Fruit fly (Drosophila melanogaster) whole organism, pupa: ENCODE measurements around the gene t-Grip84.

Source experiments
- CG10348 ChIP-seq: fragments of 200-800 bp; sonication (Bioruptor generic); IDR thresholded peaks from 2 replicates; pipeline ENCODE4 v1.3.6; 2022; ENCODE audit warnings: missing biosample characterization, missing genetic modification characterization
- CG12605 ChIP-seq: fragments of 200-800 bp; sonication (Bioruptor generic); IDR thresholded peaks from 2 replicates; pipeline ENCODE4 v1.3.6; 2022; ENCODE audit warnings: missing biosample characterization, missing genetic modification characterization
- CG13204 ChIP-seq: fragments of 200-800 bp; sonication (Bioruptor generic); optimal IDR thresholded peaks from 2 replicates; lab custom pipeline; 2018; ENCODE audit warnings: missing biosample characterization, mild to moderate bottlenecking, missing genetic modification characterization, moderate library complexity
- CG17806 ChIP-seq: fragments of 200-800 bp; sonication (Bioruptor generic); optimal IDR thresholded peaks from 2 replicates; lab custom pipeline; 2018; ENCODE audit warnings: missing biosample characterization, mild to moderate bottlenecking, missing genetic modification characterization, moderate library complexity
- CG34367 ChIP-seq: fragments of 200-800 bp; sonication (Bioruptor generic); optimal IDR thresholded peaks from 2 replicates; lab custom pipeline; 2018; ENCODE audit warnings: missing biosample characterization, mild to moderate bottlenecking, missing genetic modification characterization
- CG8159 ChIP-seq: fragments of 200-800 bp; sonication (Bioruptor generic); optimal IDR thresholded peaks from 3 replicates; lab custom pipeline; 2018; ENCODE audit warnings: missing biosample characterization, mild to moderate bottlenecking, missing genetic modification characterization, moderate library complexity
- Pif1A ChIP-seq: fragments of 200-800 bp; sonication (Bioruptor generic); optimal IDR thresholded peaks from 3 replicates; lab custom pipeline; 2016; ENCODE audit warnings: missing biosample characterization, missing genetic modification characterization
- Pif1B ChIP-seq: fragments of 200-800 bp; sonication (Bioruptor generic); optimal IDR thresholded peaks from 3 replicates; lab custom pipeline; 2016; ENCODE audit warnings: missing biosample characterization, missing genetic modification characterization
- fd96Ca ChIP-seq: fragments of 200-800 bp; sonication (Bioruptor generic); IDR thresholded peaks from 3 replicates; pipeline ENCODE4 v1.3.6; 2022; ENCODE audit warnings: missing biosample characterization, missing genetic modification characterization
- gl ChIP-seq: fragments of 200-800 bp; sonication (Bioruptor generic); optimal IDR thresholded peaks from 2 replicates; lab custom pipeline; 2018; ENCODE audit warnings: missing biosample characterization, mild to moderate bottlenecking, missing genetic modification characterization
- rn ChIP-seq: fragments of 200-800 bp; sonication (Bioruptor generic); IDR thresholded peaks from 2 replicates; pipeline ENCODE4 v1.3.6; 2022; ENCODE audit warnings: missing biosample characterization, missing genetic modification characterization

DNA sequence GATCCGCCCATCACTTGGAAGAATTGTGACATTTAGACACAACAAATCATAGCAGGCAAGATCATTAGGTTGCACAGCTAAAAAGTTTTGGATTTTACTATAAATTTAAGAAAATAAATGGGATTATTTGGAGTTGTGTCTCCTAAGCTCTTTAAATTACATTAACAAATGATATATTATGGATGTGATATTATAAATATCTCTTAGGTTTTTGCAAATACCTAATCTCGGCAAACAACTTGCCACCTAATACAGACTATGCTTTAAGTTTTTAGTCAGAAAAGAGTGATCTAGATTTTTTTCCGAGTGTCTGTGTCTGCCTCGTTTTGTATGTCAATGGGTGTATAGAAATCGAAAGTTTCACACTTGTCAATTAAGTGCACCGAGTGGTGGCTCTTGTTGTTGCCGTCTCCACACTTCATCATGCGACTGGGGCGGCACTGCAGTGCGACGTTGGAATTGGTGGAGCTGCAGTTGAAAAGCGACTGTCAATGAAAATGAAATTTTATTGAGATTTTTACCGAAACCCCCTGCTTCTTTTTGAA is 46.1 kb downstream of the t-Grip84 start:
- TF ChIP-seq fd96Ca (GFP tag; lab: Robert Waterston, UW), result no peak
- no peak for TF ChIP-seq Pif1A (GFP tag; lab: Kevin White, UChicago)
- no peak for TF ChIP-seq Pif1B (GFP tag; lab: Kevin White, UChicago)
- TF ChIP-seq CG8159 (tag; lab: Kevin White, UChicago), result no peak
- TF ChIP-seq CG34367 (tag; lab: Kevin White, UChicago), result no peak
- TF ChIP-seq CG12605 (GFP tag; lab: Robert Waterston, UW), result no peak
- TF ChIP-seq CG17806, result no peak
- TF ChIP-seq rn (GFP tag; lab: Robert Waterston, UW), result no peak
- no peak for TF ChIP-seq gl (tag; lab: Kevin White, UChicago)
- no peak for TF ChIP-seq CG10348 (GFP tag; lab: Robert Waterston, UW)
- no peak for TF ChIP-seq CG13204
